Worm (Caenorhabditis elegans) whole organism, L4 larva: Measurements from ENCODE around the gene F29B9.7.

Experiments
- F10B5.3 ChIP-seq: sonication (generic microtip); optimal IDR thresholded peaks from 2 replicates; lab custom pipeline; 2016; ENCODE audit warnings: mild to moderate bottlenecking, missing genetic modification characterization, missing compliant biosample characterization
- F37D6.2 ChIP-seq: sonication (generic microtip); optimal IDR thresholded peaks from 2 replicates; lab custom pipeline; 2016; ENCODE audit warnings: mild to moderate bottlenecking, missing genetic modification characterization, missing compliant biosample characterization
- F49E8.2 ChIP-seq: sonication (generic microtip); optimal IDR thresholded peaks from 2 replicates; lab custom pipeline; 2016; ENCODE audit warnings: missing compliant biosample characterization, mild to moderate bottlenecking, missing genetic modification characterization, borderline replicate concordance
- T26A8.4 ChIP-seq: fragments of 200-800 bp; sonication (Bioruptor generic); IDR thresholded peaks from 2 replicates; pipeline ENCODE4 v1.3.6; 2022; ENCODE audit warnings: missing genetic modification characterization, missing compliant biosample characterization
- Y48G9A.11 ChIP-seq: fragments of 200-800 bp; sonication (Bioruptor generic); IDR thresholded peaks from 2 replicates; pipeline ENCODE4 v1.3.6; 2022; ENCODE audit warnings: missing genetic modification reagents, missing genetic modification characterization, missing compliant biosample characterization
- Y75B8A.6 ChIP-seq: fragments of 200-800 bp; sonication (Bioruptor generic); IDR thresholded peaks from 2 replicates; pipeline ENCODE4 v1.3.6; 2022; ENCODE audit warnings: missing genetic modification reagents, missing genetic modification characterization, missing compliant biosample characterization
- ZK337.2 ChIP-seq: fragments of 200-800 bp; sonication (Bioruptor generic); IDR thresholded peaks from 2 replicates; pipeline ENCODE4 v1.3.6; 2022; ENCODE audit warnings: missing genetic modification reagents, missing genetic modification characterization, missing compliant biosample characterization
- ZK546.5 ChIP-seq, 2 experiments: sonication (generic microtip); optimal IDR thresholded peaks; 2 replicates each; lab custom pipeline; 2017; ENCODE audit warnings: missing biosample characterization in 2 of 2, missing genetic modification characterization in 2 of 2
- aha-1 ChIP-seq: fragments of 150-350 bp; peaks from one replicate; lab custom pipeline; 2014; ENCODE audit warnings: missing biosample characterization, missing genetic modification characterization
- aly-2 ChIP-seq: sonication (generic microtip); optimal IDR thresholded peaks from 2 replicates; lab custom pipeline; 2018; ENCODE audit warnings: missing biosample characterization, missing genetic modification characterization
- arid-1 ChIP-seq: fragments of 200-800 bp; sonication (Bioruptor generic); conservative IDR thresholded peaks from 2 replicates; pipeline ENCODE4 v1.3.6; 2022; ENCODE audit warnings: missing genetic modification reagents, missing genetic modification characterization, missing compliant biosample characterization
- attf-4 ChIP-seq: sonication (generic microtip); optimal IDR thresholded peaks from 3 replicates; lab custom pipeline; 2017; ENCODE audit warnings: missing biosample characterization, missing genetic modification characterization
- ceh-32 ChIP-seq: sonication (generic microtip); optimal IDR thresholded peaks from 2 replicates; lab custom pipeline; 2016; ENCODE audit warnings: mild to moderate bottlenecking, missing genetic modification characterization, missing compliant biosample characterization; ENCODE audit not compliant: poor library complexity
- ceh-62 ChIP-seq: sonication (generic microtip); optimal IDR thresholded peaks from 2 replicates; lab custom pipeline; 2017; ENCODE audit warnings: missing biosample characterization, missing genetic modification characterization
- ceh-82 ChIP-seq: sonication (generic microtip); optimal IDR thresholded peaks from 2 replicates; lab custom pipeline; 2017; ENCODE audit warnings: missing biosample characterization, missing genetic modification characterization
- daf-16 ChIP-seq, 3 experiments: sonication (generic microtip); optimal IDR thresholded peaks; 2 replicates each; lab custom pipeline; 2016 to 2017; ENCODE audit warnings: missing genetic modification characterization in 3 of 3, missing genetic modification reagents in 3 of 3, mild to moderate bottlenecking in 2 of 3, missing compliant biosample characterization in 2 of 3, missing biosample characterization in 1 of 3, moderate library complexity in 1 of 3
- dmd-6 ChIP-seq: fragments of 200-800 bp; sonication (Bioruptor generic); IDR thresholded peaks from 2 replicates; pipeline ENCODE4 v1.3.6; 2022; ENCODE audit warnings: missing genetic modification reagents, missing genetic modification characterization, missing compliant biosample characterization
- dmd-8 ChIP-seq: fragments of 200-800 bp; sonication (Bioruptor generic); IDR thresholded peaks from 2 replicates; pipeline ENCODE4 v1.3.6; 2022; ENCODE audit warnings: missing genetic modification characterization, missing compliant biosample characterization
- dmd-9 ChIP-seq: fragments of 200-800 bp; sonication (Bioruptor generic); IDR thresholded peaks from 2 replicates; pipeline ENCODE4 v1.3.6; 2022; ENCODE audit warnings: missing genetic modification reagents, missing genetic modification characterization, missing compliant biosample characterization
- dve-1 ChIP-seq: sonication (generic microtip); optimal IDR thresholded peaks from 2 replicates; lab custom pipeline; 2017; ENCODE audit warnings: antibody characterized with exemption, mild to moderate bottlenecking, missing genetic modification characterization, missing compliant biosample characterization; ENCODE audit not compliant: insufficient read depth
- egl-43 ChIP-seq: fragments of 200-800 bp; sonication (Bioruptor generic); IDR thresholded peaks from 2 replicates; pipeline ENCODE4 v1.3.6; 2022; ENCODE audit warnings: missing genetic modification reagents, missing genetic modification characterization, missing compliant biosample characterization
- fos-1 ChIP-seq: fragments of 150-350 bp; optimal IDR thresholded peaks from 2 replicates; lab custom pipeline; 2014; ENCODE audit warnings: missing biosample characterization, missing genetic modification characterization
- hlh-11 ChIP-seq: fragments of 200-800 bp; sonication (Bioruptor generic); optimal IDR thresholded peaks from 2 replicates; lab custom pipeline; 2018; ENCODE audit warnings: mild to moderate bottlenecking, missing genetic modification characterization, missing compliant biosample characterization
- hlh-30 ChIP-seq: sonication (generic microtip); optimal IDR thresholded peaks from 2 replicates; lab custom pipeline; 2017; ENCODE audit warnings: antibody characterized with exemption, mild to moderate bottlenecking, missing genetic modification characterization, missing compliant biosample characterization; ENCODE audit not compliant: insufficient read depth
- jun-1 ChIP-seq: fragments of 150-350 bp; optimal IDR thresholded peaks from 2 replicates; lab custom pipeline; 2014; ENCODE audit warnings: missing biosample characterization, missing genetic modification reagents, missing genetic modification characterization
- lin-29 ChIP-seq: fragments of 200-800 bp; sonication (Bioruptor generic); IDR thresholded peaks from 2 replicates; pipeline ENCODE4 v1.3.6; 2022; ENCODE audit warnings: missing genetic modification reagents, missing genetic modification characterization, missing compliant biosample characterization
- lir-3 ChIP-seq: sonication (generic microtip); optimal IDR thresholded peaks from 2 replicates; lab custom pipeline; 2016; ENCODE audit warnings: mild to moderate bottlenecking, missing genetic modification characterization, missing compliant biosample characterization
- madf-5 ChIP-seq, 2 experiments: fragments of 200-800 bp; sonication (Bioruptor generic); IDR thresholded peaks; 2 replicates each; pipeline ENCODE4 v1.3.6; 2022; ENCODE audit warnings: missing compliant biosample characterization in 2 of 2, missing genetic modification characterization in 2 of 2
- madf-9 ChIP-seq: fragments of 200-800 bp; sonication (Bioruptor generic); conservative IDR thresholded peaks from 2 replicates; pipeline ENCODE4 v1.3.6; 2022; ENCODE audit warnings: missing genetic modification reagents, missing genetic modification characterization, missing compliant biosample characterization
- mdl-1 ChIP-seq, 2 experiments: fragments of 150-350 bp in 1 of 2; sonication (generic microtip) in 1 of 2; optimal IDR thresholded peaks; 2 replicates each; lab custom pipeline; 2014 to 2017; ENCODE audit warnings: missing biosample characterization in 2 of 2, missing genetic modification characterization in 2 of 2
- mxl-2 ChIP-seq: fragments of 200-800 bp; sonication (Bioruptor generic); conservative IDR thresholded peaks from 2 replicates; pipeline ENCODE4 v1.3.6; 2022; ENCODE audit warnings: missing genetic modification reagents, missing genetic modification characterization, missing compliant biosample characterization
- nhr-11 ChIP-seq: fragments of 150-350 bp; optimal IDR thresholded peaks from 2 replicates; lab custom pipeline; 2014; ENCODE audit warnings: missing biosample characterization, missing genetic modification characterization
- nhr-237 ChIP-seq: sonication (generic microtip); optimal IDR thresholded peaks from 2 replicates; lab custom pipeline; 2017; ENCODE audit warnings: missing biosample characterization, missing genetic modification characterization
- nhr-25 ChIP-seq: sonication (generic microtip); optimal IDR thresholded peaks from 2 replicates; lab custom pipeline; 2017; ENCODE audit warnings: missing genetic modification characterization, mild to moderate bottlenecking, missing compliant biosample characterization, antibody characterized with exemption, moderate library complexity, borderline replicate concordance; ENCODE audit not compliant: insufficient read depth
- nhr-28 ChIP-seq: fragments of 150-350 bp; optimal IDR thresholded peaks from 2 replicates; lab custom pipeline; 2014; ENCODE audit warnings: missing biosample characterization, missing genetic modification characterization
- nhr-48 ChIP-seq: sonication (generic microtip); optimal IDR thresholded peaks from 2 replicates; lab custom pipeline; 2016; ENCODE audit warnings: mild to moderate bottlenecking, missing genetic modification characterization, missing compliant biosample characterization
- nhr-76 ChIP-seq: fragments of 150-350 bp; optimal IDR thresholded peaks from 2 replicates; lab custom pipeline; 2014; ENCODE audit warnings: missing biosample characterization, missing genetic modification characterization
- php-3 ChIP-seq: fragments of 200-800 bp; sonication (Bioruptor generic); IDR thresholded peaks from 2 replicates; pipeline ENCODE4 v1.3.6; 2022; ENCODE audit warnings: missing genetic modification reagents, missing genetic modification characterization, missing compliant biosample characterization
- rbr-2 ChIP-seq: sonication (generic microtip); optimal IDR thresholded peaks from 2 replicates; lab custom pipeline; 2016; ENCODE audit warnings: missing genotype, missing genetic modification characterization, missing compliant biosample characterization
- saeg-2 ChIP-seq: fragments of 200-800 bp; sonication (Bioruptor generic); IDR thresholded peaks from 2 replicates; pipeline ENCODE4 v1.3.6; 2022; ENCODE audit warnings: missing genetic modification reagents, missing genetic modification characterization, missing compliant biosample characterization
- snpc-1.2 ChIP-seq: fragments of 200-800 bp; sonication (Bioruptor generic); IDR thresholded peaks from 2 replicates; pipeline ENCODE4 v1.3.6; 2022; ENCODE audit warnings: missing genetic modification reagents, missing genetic modification characterization, missing compliant biosample characterization
- snpc-4 ChIP-seq: fragments of 150-350 bp; optimal IDR thresholded peaks from 2 replicates; lab custom pipeline; 2014; ENCODE audit warnings: missing biosample characterization, missing genetic modification characterization
- tag-97 ChIP-seq: fragments of 200-800 bp; sonication (Bioruptor generic); IDR thresholded peaks from 2 replicates; pipeline ENCODE4 v1.3.6; 2022; ENCODE audit warnings: missing genetic modification characterization, missing compliant biosample characterization
- tra-1 ChIP-seq: fragments of 200-800 bp; sonication (Bioruptor generic); IDR thresholded peaks from 2 replicates; pipeline ENCODE4 v1.3.6; 2022; ENCODE audit warnings: missing genetic modification reagents, missing genetic modification characterization, missing compliant biosample characterization
- unc-130 ChIP-seq: sonication (generic microtip); optimal IDR thresholded peaks from 2 replicates; lab custom pipeline; 2016; ENCODE audit warnings: missing genetic modification reagents, missing genetic modification characterization, missing compliant biosample characterization
- unc-62 ChIP-seq, 3 experiments: fragments of 150-350 bp in 1 of 3; sonication (generic microtip); optimal IDR thresholded peaks in 2 of 3; peaks in 1 of 3; 1 replicate in 1 of 3; 2 replicates in 2 of 3; lab custom pipeline; 2014 to 2017; ENCODE audit warnings: missing biosample characterization in 3 of 3, missing genetic modification characterization in 3 of 3, missing genetic modification reagents in 3 of 3, missing genotype in 1 of 3
- vab-7 ChIP-seq: fragments of 200-800 bp; sonication (Bioruptor generic); IDR thresholded peaks from 2 replicates; pipeline ENCODE4 v1.3.6; 2022; ENCODE audit warnings: missing genetic modification reagents, missing genetic modification characterization, missing compliant biosample characterization
- zfp-2 ChIP-seq: sonication (generic microtip); optimal IDR thresholded peaks from 2 replicates; lab custom pipeline; 2016; ENCODE audit warnings: mild to moderate bottlenecking, missing genetic modification characterization, missing compliant biosample characterization
- zip-2 ChIP-seq: fragments of 150-350 bp; optimal IDR thresholded peaks from 2 replicates; lab custom pipeline; 2014; ENCODE audit warnings: missing biosample characterization, missing genetic modification characterization

Gene F29B9.7

DNA sequence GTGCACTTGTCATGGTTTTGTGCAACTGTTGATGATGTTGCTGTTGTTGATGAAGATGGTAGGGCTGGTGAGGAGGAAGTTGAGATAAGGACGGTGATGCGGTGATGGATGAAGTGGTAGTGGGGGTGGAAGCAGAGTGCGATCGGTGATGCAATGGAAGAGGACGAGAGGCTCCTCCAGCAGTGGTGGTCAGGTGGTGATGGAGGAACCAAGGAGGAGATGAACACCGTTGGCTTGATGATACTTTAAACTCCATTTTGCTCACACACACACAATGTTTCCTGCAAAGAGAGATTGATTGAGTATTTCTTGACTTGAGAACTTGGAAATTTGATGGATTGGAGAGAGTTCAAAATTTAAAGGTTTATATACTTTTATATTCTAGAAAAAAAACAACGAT, 11.7 kb upstream of the F29B9.7 start, which contains the start of gene F19C7.8:
F19C7.8 (minus strand) TSS at position 256 of the 400 bp plus-strand sequence.
- TF ChIP-seq ZK337.2 (GFP tag; lab: Robert Waterston, UW) (peak; percentile 53; the same call in 1 of the 2 replicates), mdl-1 (tag; optimal IDR thresholded peaks at IDR 0.05; lab: Kevin White, UChicago) (no peak), unc-62 (GFP tag; optimal IDR thresholded peaks at IDR 0.05 in 1 of 2; lab: Kevin White, UChicago) (peak in 1 of 2 experiments; percentile 78), unc-62 (tag; optimal IDR thresholded peaks at IDR 0.05; lab: Kevin White, UChicago) (no peak), Y48G9A.11 (GFP tag; lab: Robert Waterston, UW) (no peak), madf-5 (GFP tag; IDR thresholded peaks at IDR 0.05; lab: Robert Waterston, UW) (no peak), unc-130 (GFP tag; lab: Kevin White, UChicago) (no peak), hlh-30 (tag; lab: Kevin White, UChicago) (no peak), dmd-6 (GFP tag; lab: Robert Waterston, UW) (no peak), mxl-2 (no peak), Y75B8A.6 (GFP tag; lab: Robert Waterston, UW) (no peak), ceh-62 (no peak), fos-1 (tag; lab: Kevin White, UChicago) (no peak), vab-7 (GFP tag; lab: Robert Waterston, UW) (no peak), nhr-11 (peak; percentile 29), jun-1 (tag; lab: Kevin White, UChicago) (no peak), zip-2 (tag; lab: Kevin White, UChicago) (no peak), php-3 (no peak), nhr-76 (no peak), dmd-9 (GFP tag; lab: Robert Waterston, UW) (no peak), attf-4 (tag; lab: Kevin White, UChicago) (no peak), F37D6.2 (tag; lab: Kevin White, UChicago) (no peak), lir-3 (tag; lab: Kevin White, UChicago) (no peak), lin-29 (no peak), ceh-32 (no peak), hlh-11 (no peak), rbr-2 (tag; lab: Kevin White, UChicago) (no peak), aly-2 (tag; lab: Kevin White, UChicago) (no peak), T26A8.4 (GFP tag; lab: Robert Waterston, UW) (no peak), daf-16 (GFP tag; optimal IDR thresholded peaks at IDR 0.05; lab: Kevin White, UChicago) (peak in 1 of 2 experiments; percentile 37), daf-16 (tag; optimal IDR thresholded peaks at IDR 0.05; lab: Kevin White, UChicago) (no peak), nhr-48 (tag; lab: Kevin White, UChicago) (no peak), nhr-237 (tag; lab: Kevin White, UChicago) (no peak)

DNA sequence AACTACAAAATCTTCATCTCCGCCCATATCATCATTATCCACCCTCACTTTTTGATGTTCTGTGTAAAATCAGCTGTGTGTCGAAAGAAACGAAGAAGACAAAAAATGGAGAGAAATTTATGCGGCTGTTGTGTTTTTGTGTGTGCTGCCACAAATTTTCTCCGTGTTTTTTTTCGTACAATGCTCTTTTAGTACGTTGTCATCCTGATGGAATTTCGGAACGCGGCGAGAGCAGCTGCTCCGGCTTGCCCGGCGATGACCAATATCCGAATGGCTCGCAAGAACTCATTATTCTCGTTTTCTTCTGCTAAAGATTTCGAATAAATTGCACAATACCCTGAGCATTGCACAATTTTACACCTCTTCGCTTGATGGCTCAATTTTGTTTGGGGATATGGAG, 10.2 kb upstream of the F29B9.7 start:
- TF ChIP-seq dve-1 (tag; lab: Kevin White, UChicago) (no peak), F10B5.3 (no peak), saeg-2 (GFP tag; lab: Robert Waterston, UW) (no peak), nhr-28 (peak; percentile 41), arid-1 (no peak), ZK337.2 (GFP tag; lab: Robert Waterston, UW) (0 out of 2 replicates have a peak, but pooled peaks have one; percentile 28), aha-1 (tag; lab: Kevin White, UChicago) (peak; percentile 76), nhr-11 (no peak), rbr-2 (tag; lab: Kevin White, UChicago) (no peak), unc-62 (GFP tag; optimal IDR thresholded peaks at IDR 0.05 in 1 of 2; lab: Kevin White, UChicago) (no peak), unc-62 (tag; optimal IDR thresholded peaks at IDR 0.05; lab: Kevin White, UChicago) (no peak), mdl-1 (tag; optimal IDR thresholded peaks at IDR 0.05; lab: Kevin White, UChicago) (no peak), tra-1 (GFP tag; lab: Robert Waterston, UW) (no peak), nhr-76 (no peak), hlh-11 (peak; percentile 6), dmd-8 (GFP tag; lab: Robert Waterston, UW) (no peak), snpc-4 (tag; lab: Kevin White, UChicago) (no peak), nhr-25 (tag; lab: Kevin White, UChicago) (no peak), ZK546.5 (tag; optimal IDR thresholded peaks at IDR 0.05; lab: Kevin White, UChicago) (no peak), zfp-2 (tag; lab: Kevin White, UChicago) (no peak), tag-97 (no peak), madf-9 (no peak), ceh-62 (no peak), F49E8.2 (no peak), php-3 (no peak), ceh-82 (no peak), lir-3 (tag; lab: Kevin White, UChicago) (no peak), egl-43 (GFP tag; lab: Robert Waterston, UW) (no peak), snpc-1.2 (GFP tag; lab: Robert Waterston, UW) (no peak)
